Worm (Caenorhabditis elegans): ENCODE data around the gene CC8.2.

The CC8.2 gene

ce11 chrIV:3654823-3655222, 6.3 kb upstream of the CC8.2 start:
- TF ChIP-seq dao-5 (tag; optimal IDR thresholded peaks at IDR 0.05) (no peak), W03F9.2 (tag; optimal IDR thresholded peaks at IDR 0.05) (no peak), him-1 (tag; optimal IDR thresholded peaks at IDR 0.05) (no peak)

ce11 chrIV:3654214-3654613, 5.7 kb upstream of the CC8.2 start:
- TF ChIP-seq him-1 (tag; optimal IDR thresholded peaks at IDR 0.05) (no peak), W03F9.2 (tag; optimal IDR thresholded peaks at IDR 0.05) (no peak), dao-5 (tag; optimal IDR thresholded peaks at IDR 0.05) (no peak)

DNA sequence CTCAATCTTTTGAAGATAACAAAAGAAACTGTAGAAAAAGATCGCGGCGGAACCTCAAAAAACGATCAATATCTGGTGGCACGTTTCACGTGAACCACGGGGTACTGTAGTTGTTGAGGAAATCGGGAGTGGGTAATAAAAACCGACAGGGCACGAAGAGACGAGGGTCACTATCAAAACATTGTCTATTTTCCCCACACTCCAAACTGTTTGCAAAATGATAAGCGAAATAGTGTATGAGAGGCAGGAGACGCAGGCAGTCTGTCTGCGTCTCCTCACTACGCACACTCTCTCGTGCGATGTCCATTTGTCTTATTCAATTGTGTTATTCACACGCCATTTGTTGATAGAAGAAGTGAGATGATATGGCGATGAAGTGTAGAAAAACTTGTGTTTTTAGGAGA, 4.9 kb upstream of the CC8.2 start:
- no peak for TF ChIP-seq him-1 (tag; optimal IDR thresholded peaks at IDR 0.05)
- no peak for TF ChIP-seq dao-5 (tag; optimal IDR thresholded peaks at IDR 0.05)
- no peak for TF ChIP-seq W03F9.2 (tag; optimal IDR thresholded peaks at IDR 0.05)

ce11 chrIV:3652784-3653383, 4.4 kb upstream of the CC8.2 start:
- TF ChIP-seq dao-5 (tag; optimal IDR thresholded peaks at IDR 0.05) (no peak), him-1 (tag; optimal IDR thresholded peaks at IDR 0.05) (no peak), W03F9.2 (tag; optimal IDR thresholded peaks at IDR 0.05) (no peak)

DNA sequence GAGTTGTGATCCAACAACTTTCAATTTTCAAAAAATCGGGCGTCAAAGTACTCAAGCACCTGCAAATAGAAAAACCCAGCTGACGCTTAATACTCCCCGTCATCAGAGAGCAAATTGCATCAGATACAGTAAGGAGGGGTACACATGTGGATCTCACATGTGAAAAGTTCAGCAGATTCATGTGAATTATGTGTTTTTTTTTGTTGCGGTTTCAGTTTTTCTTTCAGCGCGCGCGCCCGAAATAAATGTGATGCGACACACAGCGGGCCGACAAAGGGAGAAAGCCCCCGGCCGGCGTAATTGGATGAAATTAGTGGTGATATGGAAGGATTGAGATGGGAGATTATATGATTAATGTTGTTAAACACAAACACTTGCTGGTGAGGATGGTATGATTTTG, 3.7 kb upstream of the CC8.2 start:
- TF ChIP-seq dao-5 (tag; optimal IDR thresholded peaks at IDR 0.05) (no peak), him-1 (tag; optimal IDR thresholded peaks at IDR 0.05) (no peak), W03F9.2 (tag; optimal IDR thresholded peaks at IDR 0.05) (no peak)

DNA sequence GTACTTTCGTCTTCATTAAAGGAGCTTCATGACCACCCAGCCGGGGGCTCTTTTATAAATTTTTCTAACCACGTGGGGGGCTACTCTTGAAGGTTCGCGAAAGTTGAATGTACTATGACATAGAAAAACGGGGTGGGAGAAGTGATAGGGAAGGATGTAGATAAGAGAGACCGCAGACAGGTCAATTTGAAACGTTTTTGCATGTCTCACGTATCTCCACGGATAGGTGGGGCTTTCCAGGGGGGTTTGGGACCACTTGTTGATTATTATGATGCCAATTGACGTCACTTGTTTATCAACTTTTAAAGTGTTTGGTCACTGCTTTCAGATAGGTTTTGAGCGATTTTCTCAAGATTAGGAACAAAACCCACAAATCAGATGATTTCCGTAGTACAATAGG, 933 bp downstream of the CC8.2 start:
- TF ChIP-seq him-1 (tag; optimal IDR thresholded peaks at IDR 0.05): no peak
- no peak for TF ChIP-seq W03F9.2 (tag; optimal IDR thresholded peaks at IDR 0.05)
- no peak for TF ChIP-seq dao-5 (tag; optimal IDR thresholded peaks at IDR 0.05)

ce11 chrIV:3646338-3647154, 1.9 kb downstream of the CC8.2 start:
- no peak for TF ChIP-seq dao-5 (tag; optimal IDR thresholded peaks at IDR 0.05)
- TF ChIP-seq him-1 (tag; optimal IDR thresholded peaks at IDR 0.05): no peak
- no peak for TF ChIP-seq W03F9.2 (tag; optimal IDR thresholded peaks at IDR 0.05)

DNA sequence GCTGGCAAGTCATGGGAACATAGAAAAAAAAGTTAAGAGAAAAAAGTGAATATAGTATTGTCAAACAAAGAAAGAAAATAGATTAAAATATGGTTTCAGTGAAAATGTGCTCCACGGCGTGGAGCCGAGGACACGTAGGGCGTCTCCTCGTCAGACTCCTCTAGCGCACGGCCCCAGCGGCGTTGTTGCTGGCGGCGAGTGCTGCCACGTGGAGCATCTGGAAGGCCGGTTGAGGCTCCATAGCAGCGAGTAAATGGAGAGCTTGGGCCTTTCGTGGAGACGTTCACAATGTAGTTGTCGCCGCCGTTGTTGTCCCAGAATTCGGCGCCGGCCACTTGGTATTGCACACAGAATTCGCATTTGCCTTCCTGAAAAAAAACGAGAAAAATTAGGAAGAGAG, 3.0 kb downstream of the CC8.2 start:
- TF ChIP-seq him-1 (tag; optimal IDR thresholded peaks at IDR 0.05): no peak
- no peak for TF ChIP-seq dao-5 (tag; optimal IDR thresholded peaks at IDR 0.05)
- TF ChIP-seq W03F9.2 (tag; optimal IDR thresholded peaks at IDR 0.05): no peak

DNA sequence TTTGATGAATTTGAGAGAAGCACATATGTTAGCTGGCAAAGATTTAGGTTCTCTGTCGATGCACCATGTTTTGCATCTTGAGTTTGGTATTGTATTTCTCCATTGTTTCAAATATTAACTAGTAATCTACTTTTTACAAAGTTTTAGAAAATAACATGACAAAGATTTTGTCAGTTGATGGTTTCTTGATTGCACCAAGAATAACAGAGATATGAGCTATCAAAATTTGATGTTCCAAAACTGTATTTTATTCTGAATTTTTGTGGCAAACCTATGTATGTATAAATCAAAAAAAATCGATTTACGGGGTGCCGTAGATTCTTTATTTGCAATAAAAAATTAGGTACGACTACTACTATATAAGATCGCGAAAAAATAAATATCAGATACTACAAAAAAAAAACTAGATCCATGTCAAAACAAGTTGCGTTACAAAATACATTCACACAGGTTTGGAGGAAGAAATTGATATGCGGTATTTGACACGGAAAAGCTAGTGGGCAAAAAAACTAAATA, 3.6 kb downstream of the CC8.2 start:
- no peak for TF ChIP-seq dao-5 (tag; optimal IDR thresholded peaks at IDR 0.05)
- TF ChIP-seq him-1 (tag; optimal IDR thresholded peaks at IDR 0.05): no peak
- TF ChIP-seq W03F9.2 (tag; optimal IDR thresholded peaks at IDR 0.05): no peak

DNA sequence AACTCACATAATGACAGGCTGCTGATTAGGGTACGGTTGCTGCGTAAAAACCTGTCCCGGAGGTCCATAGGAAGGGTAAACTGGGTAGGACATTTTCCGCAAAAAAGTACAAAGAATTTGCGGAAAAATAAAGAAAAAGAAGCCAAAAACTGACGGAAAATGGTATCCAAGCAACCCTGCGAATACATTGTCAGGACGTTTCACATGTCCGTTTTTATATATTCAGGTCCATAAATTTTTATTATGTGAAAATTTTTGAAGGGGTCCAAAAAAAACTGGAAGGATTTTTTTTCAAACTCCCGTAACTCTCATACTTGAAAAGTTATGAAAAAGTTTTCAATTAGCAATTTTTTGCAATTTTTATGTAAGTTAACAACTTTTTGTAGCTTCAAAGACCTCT, 6.3 kb downstream of the CC8.2 start, which contains the start of gene CC8.3:
Gene CC8.3 (minus strand): TSS at position 101 of the 400 bp plus-strand sequence.
- TF ChIP-seq W03F9.2 (tag; optimal IDR thresholded peaks at IDR 0.05) (no peak), him-1 (tag; optimal IDR thresholded peaks at IDR 0.05) (no peak), dao-5 (tag; optimal IDR thresholded peaks at IDR 0.05) (no peak)

DNA sequence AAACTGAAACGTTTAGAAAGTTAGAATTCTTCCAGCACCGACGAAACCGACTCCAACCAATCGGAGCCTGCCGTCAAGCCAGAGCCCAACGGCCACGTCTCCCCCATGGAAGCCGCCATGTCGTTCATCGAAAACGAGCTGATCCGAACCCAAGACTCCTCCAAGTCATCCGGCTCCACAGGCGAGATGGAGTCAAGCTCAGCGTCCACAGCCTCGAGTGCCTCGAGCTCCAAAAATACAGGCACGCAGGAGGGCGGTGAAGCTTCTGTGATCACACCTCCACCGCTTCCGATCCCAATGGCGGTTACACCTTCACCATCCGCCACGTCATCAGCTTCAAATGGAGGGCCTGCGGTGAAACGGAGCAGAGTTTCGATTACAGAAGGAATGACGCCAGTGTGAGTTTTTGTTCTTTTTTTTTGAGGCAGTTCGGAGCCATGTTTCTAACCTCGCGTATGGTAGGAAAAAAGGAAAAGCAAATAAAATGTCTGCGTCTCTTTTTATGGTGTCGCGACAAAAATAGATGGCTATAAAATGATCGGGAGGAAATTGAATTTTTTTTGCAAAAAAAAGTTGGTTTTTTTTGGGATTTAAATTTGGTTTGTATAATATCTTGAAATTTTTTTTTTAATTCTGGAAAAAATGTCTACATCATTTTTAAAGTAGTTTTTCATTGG, 10.1 kb downstream of the CC8.2 start:
- TF ChIP-seq him-1 (tag; optimal IDR thresholded peaks at IDR 0.05): no peak

DNA sequence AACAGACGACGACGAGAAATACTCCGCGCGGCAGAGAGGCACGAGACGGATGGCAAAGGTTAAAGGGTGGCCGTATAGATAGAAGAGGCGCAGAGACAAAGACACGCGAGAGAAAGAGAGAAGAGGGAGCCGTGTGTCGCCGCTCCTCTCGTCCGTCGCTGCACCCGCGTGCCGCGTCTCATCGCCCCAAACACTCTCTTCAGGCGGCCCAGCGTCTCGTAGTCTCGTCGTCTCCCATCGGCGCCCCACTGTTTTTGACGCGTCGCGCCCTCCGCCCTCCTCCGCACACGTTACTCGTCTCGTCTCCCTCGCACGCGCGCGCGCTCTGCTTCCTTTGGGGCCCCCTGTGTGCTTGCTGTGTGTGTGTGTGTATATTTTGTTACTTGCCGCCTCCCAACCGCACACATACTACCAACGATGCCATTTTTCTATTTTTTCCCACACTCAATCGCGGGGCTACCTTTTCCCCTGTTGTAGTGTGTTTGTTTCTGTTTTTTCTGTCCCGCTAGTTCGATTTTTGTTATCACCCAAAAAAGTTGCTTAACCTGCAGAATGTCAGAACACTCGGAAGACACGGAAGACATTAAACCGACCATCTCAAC, 11.9 kb downstream of the CC8.2 start, which contains the start of gene madf-9:
Gene madf-9 (plus strand): TSS at position 552 of the 602 bp plus-strand sequence.
- TF ChIP-seq W03F9.2 (tag; optimal IDR thresholded peaks at IDR 0.05) (no peak), dao-5 (tag; optimal IDR thresholded peaks at IDR 0.05) (peak; percentile 70), him-1 (tag; optimal IDR thresholded peaks at IDR 0.05) (peak; percentile 18)

DNA sequence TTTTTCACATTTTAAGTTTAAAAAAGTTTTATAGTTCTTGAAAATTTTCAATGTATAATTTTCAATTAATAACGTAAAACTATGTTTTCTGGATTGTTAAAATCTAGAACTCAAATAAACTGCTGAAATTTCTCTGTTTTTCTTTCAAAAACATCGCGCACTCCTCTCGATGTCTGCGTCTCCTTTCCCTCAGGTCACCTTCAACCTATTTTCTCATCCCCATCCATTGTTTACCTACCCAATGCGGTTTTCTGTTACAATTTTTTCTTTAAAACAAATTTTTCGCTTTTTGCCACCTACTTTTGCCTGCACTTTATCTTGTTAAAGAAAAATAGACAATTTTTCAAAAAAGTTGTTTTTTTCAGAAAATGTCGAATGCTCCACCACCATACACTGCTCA, 15.2 kb downstream of the CC8.2 start, which contains the start of gene ZC416.2:
Gene ZC416.2 (plus strand): TSS at position 366 of the 400 bp plus-strand sequence.
- TF ChIP-seq dao-5 (tag; optimal IDR thresholded peaks at IDR 0.05): no peak
- TF ChIP-seq him-1 (tag; optimal IDR thresholded peaks at IDR 0.05): no peak
- TF ChIP-seq W03F9.2 (tag; optimal IDR thresholded peaks at IDR 0.05): no peak
